Worm (Caenorhabditis elegans): Measurements from ENCODE around the gene hex-1.

Gene hex-1

DNA sequence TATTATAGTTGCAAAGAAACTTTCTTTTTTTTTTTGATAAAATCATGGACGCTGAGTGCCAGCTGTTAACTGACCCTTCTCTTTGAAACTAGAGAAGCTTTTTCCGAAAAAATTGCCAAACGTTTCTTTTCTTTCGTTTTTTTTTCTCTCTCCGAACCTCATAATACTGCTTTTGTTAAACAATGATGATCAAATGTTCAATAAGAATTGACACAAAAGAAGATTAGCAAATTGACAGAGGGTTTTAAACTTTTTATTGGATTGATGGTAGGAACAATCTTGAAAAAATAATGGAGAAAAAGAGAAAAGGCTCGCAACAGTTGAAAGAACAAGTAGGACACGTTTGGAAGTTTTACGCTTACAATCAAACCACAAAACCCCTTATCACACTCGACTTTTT, at the start of gene hex-1:
Gene hex-1, plus strand, starts transcription at position 301 of the 400 bp plus-strand sequence.
- TF ChIP-seq unc-62 (GFP tag; optimal IDR thresholded peaks at IDR 0.05): no peak

DNA sequence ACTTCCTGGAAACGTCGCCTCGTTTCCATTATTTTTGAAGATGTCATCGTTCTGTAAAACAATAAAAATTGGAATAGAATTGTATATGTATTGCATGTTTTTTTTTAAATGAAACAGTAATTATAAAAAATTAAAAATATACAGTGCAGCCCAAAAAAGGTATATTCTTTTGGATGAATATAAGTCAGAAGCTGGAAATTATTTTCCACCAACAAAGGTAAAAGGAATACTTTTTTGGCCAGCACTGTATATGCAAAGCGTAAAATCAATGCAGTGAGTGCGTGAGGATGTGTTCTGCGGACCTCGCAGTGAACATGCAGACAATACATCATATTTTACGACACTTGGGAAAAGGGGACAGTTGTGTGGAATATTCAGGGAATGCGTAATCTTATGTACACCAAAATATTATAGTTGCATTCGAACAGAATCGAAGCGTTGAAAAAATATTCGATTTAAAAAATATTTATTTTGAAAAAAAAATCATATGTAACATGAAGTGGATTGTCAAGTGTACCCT, 44.5 kb upstream of the hex-1 start, which contains the start of gene F48B9.8:
Gene F48B9.8, minus strand, starts transcription at position 51 of the 520 bp plus-strand sequence.
- no peak for TF ChIP-seq unc-62 (GFP tag; optimal IDR thresholded peaks at IDR 0.05)

DNA sequence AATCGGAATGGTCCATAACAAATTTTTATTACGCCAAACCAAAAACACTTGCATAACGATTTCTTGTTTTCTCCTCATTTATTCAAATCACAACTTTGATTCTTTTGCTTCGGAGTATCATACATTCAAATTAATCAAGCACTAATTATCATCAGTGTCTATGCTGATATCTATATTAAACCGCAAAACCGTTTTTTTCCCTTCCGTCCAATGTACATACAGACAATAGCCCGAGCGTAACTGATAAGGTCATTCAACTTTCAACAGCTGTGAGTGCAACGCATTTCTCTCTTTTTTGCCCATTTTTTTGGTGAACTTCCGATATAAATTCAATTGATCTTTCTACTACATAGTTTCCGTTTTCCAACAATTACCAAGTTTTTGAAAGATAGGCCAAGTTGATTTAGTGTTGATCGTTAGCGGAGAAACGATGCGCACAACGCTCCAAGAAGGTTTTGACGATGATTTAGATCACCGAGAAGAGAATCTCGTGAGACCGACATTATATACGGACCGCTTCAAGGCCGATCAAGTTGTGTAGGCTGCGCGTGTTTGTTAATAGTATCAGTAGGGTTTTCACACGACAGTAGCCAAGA, 43.1 kb upstream of the hex-1 start:
- no peak for TF ChIP-seq unc-62 (GFP tag; optimal IDR thresholded peaks at IDR 0.05)

DNA sequence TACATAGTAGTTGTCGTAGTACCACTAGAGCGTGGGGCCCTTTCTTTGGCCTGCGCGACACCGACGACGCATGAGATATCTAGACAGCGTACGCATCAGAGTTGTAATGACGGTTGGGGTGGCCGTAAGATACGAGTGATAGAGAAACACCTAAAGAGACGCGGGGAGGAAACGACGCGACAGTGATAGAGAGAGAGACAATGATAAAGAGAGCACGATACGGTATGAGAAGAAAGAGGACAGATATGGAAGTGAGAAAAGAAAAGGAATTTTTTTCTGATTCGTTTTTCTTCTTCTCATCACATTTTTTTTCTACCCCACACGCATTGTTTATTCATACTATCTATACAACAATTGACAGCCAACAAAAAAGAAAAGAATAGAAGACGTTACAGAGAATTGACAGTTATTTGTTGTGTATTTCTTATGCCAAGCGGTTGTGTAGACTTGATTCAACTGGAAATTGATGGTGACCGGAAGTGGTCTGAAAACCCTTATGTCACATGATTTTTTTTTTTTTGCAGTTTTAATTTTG, 42.5 kb upstream of the hex-1 start:
- no peak for TF ChIP-seq unc-62 (GFP tag; optimal IDR thresholded peaks at IDR 0.05)

DNA sequence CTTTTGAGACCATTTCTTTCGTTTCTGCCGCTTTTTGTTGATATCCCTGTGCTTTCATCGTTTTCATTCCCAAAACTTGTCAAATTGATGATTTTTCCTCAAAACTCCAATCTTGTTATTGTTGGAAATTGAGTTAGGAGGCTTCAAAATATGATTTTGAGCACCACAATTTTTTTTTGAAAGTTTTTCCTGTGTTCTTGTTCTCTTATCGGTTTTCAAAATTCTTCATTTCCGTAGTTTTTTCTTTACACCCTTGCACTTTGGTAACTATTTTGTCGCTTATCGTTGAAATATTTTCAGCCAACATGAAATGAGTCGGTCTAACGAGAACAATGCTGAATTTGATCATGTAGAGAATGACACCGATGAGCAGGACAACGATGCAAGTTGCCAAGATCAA, 40.4 kb upstream of the hex-1 start, which contains the start of gene F48B9.1:
Gene F48B9.1, plus strand, starts transcription at position 301 of the 400 bp plus-strand sequence.
- no peak for TF ChIP-seq unc-62 (GFP tag; optimal IDR thresholded peaks at IDR 0.05)

DNA sequence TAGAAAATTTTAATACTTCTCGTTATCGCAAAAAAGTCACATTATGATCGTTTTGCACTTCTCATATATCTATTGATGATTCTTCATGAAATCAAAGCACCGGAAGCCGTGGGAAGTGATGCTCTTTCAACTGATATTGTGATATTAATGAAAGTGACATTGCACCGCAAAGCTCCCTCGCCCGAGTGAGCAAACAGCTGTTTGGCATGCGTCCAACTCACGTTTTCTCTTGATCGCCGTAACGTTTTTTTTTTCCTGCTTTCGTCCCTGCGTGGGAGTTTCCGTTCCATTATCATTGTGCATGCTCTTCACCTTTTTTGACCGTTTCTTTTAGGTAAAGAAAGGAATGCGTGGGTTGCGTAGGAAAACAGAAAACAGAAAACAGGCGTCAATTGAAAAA, 32.1 kb upstream of the hex-1 start:
- no peak for TF ChIP-seq unc-62 (GFP tag; optimal IDR thresholded peaks at IDR 0.05)

DNA sequence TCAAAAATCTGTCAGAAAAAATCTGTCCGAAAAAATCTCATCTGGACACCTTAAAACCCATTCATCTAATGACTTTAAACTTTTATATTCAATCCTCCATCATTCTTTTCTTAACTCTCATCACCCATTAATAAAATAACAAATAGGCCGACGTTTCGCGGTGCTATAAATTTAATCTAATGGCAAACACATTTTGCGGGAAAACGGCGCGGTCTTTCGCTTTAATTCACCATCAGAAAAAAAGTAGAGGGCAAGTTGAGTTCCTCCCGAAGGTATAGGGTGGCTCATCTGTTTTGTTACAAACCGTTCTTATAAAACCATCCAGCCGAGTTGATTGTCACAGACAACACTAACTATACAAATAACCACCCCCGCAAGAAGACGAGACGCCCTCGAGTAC, 30.2 kb upstream of the hex-1 start:
- TF ChIP-seq unc-62 (GFP tag; optimal IDR thresholded peaks at IDR 0.05): no peak

DNA sequence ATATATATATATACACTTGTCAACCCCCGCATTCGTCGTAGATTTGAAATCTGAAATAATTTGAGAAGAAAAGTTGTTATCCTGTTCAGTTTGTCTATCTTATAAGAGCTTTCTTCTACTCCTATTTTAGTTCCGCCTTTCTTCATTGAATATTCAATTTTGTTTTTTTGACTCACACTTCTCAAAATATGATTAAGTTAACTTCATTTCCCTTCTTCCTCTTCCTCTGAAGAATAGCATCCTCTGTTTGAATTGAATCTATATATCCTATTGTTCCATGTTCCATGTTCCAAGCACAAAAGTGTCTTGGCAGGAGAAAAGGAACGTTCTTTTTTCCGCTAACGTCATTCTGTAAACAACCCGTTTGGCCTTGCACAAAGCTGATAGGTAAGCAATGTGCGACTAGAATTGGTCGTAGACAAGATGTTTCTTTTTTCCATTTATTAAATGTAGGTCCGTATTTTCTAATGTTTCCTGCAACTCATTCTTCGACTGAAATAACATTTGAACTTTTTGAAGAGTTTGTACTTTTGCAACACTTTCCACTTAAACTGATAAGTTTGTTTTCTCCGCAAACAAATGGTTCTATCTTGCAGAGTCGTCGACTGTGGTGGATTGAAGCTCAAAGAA, 28.9 kb upstream of the hex-1 start, which contains the start of gene gap-1:
Gene gap-1, plus strand, starts transcription at position 580 of the 630 bp plus-strand sequence.
- TF ChIP-seq unc-62 (GFP tag; optimal IDR thresholded peaks at IDR 0.05): no peak

DNA sequence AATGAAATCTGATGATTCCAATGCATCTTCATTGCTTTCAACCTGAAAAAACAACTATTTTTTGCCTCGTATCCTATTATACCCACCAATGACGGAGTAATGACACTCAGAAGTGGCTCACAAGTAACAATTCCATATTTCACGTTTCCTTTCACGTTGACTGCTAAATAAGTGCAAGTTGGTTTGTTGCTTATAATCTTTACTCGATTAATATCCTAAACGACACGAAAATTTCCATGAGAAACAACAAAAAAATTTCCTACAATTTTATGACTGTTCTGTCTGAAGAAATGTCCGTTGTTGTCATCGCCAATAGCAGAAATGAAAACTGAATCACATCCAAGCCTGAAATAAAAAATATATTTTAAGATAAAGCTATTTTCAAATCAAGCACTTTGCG, 23.5 kb upstream of the hex-1 start:
- no peak for TF ChIP-seq unc-62 (GFP tag; optimal IDR thresholded peaks at IDR 0.05)

DNA sequence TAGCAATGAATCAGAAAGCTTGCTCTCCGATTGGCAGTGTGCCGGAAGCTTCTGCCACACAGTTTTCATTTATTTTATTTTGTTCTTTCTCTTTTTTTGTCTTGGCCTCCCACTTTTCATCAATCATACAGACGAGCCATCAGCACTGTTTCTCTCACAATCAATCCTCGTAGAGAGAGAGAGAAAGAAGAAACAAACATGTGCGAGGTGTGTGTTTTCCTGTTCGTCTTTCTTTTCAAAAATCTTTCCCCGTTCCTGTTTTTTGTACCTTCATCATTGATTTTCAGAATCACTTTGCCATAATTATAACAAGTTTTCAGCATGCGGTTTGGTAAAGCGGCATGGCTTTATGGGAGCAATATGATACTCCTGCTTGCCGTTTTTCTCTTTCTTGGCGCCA, 21.8 kb upstream of the hex-1 start, which contains the start of gene T24C12.1:
Gene T24C12.1, plus strand, starts transcription at position 301 of the 400 bp plus-strand sequence.
- no peak for TF ChIP-seq unc-62 (GFP tag; optimal IDR thresholded peaks at IDR 0.05)

DNA sequence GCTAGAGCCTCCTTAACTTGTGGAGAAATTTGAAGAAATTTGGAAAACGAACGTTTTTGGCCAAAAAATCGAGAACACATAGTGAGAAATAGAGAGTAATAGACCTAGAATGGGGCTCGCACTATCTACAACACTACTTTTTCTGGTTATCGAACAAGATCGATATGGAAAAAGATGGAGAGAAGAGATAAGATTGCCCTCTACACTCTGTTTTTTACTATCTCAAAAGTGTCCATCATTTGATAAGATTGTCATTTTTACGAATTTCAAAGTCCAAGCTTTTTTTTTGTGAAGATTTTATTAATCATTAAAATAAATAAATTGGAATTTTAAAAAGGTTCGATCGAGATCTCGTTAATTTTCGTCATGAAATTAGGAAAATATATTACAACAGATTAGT, 17.2 kb upstream of the hex-1 start, which contains the start of gene T24C12.3:
Gene T24C12.3, minus strand, starts transcription at position 134 of the 400 bp plus-strand sequence.
- TF ChIP-seq unc-62 (GFP tag; optimal IDR thresholded peaks at IDR 0.05): no peak

DNA sequence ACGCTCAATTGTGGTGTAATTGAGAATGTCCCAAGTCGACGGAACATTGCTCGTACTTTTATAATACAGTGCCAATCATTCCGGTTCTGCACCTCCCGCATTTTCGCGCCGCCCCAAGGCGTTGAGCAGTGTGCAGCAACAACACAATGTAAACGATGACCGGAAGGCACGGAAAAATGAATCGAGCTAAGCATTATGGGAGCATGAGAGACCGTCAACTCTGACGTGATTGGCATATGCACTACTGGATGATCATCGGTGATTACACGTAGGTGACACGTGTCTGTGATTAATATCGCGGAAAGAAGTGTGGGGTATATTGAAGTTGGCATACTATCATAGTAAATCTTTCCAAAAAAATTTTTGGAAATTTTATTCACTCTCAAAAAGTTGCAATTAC, 16.0 kb upstream of the hex-1 start, which contains the start of gene T24C12.4:
Gene T24C12.4, minus strand, starts transcription at position 101 of the 400 bp plus-strand sequence.
- no peak for TF ChIP-seq unc-62 (GFP tag; optimal IDR thresholded peaks at IDR 0.05)

DNA sequence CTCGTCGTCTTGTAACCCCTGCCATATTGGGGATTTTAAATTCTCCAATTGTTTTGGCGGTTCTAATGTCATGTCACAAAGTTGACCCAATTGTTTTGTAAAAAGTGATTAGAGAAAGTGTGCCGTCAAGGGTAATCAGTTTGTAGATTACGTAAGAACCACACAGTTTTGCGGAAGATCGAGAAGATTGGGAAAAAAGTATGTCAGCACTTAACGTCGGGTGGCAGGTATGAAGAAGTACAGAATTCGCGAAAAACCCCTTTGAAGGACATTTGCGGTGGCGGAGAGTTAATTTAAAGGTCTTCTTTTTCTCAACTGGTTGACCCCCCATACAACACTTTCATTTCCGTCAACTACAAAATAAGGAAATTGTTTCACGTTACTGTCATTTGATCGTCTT, 12.6 kb upstream of the hex-1 start:
- no peak for TF ChIP-seq unc-62 (GFP tag; optimal IDR thresholded peaks at IDR 0.05)

DNA sequence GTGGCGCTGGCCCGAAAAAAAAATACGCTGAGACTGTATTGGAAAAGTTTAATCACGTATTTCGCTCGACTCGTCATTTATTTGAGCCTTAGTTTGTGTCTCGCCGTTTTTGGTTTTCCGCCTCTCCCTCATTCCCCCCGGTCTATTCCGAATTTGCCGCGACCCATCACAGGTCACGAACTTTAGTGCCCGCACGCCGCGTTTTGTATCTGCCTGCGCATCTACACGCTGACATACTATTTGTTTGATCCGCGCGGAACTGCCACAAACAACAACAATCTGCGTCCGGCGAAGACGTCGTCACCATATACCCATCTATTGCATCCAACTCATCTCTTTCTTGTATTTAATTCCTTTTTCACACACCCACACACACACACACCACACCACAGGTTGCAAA, 10.8 kb upstream of the hex-1 start:
- TF ChIP-seq unc-62 (GFP tag; optimal IDR thresholded peaks at IDR 0.05): no peak

DNA sequence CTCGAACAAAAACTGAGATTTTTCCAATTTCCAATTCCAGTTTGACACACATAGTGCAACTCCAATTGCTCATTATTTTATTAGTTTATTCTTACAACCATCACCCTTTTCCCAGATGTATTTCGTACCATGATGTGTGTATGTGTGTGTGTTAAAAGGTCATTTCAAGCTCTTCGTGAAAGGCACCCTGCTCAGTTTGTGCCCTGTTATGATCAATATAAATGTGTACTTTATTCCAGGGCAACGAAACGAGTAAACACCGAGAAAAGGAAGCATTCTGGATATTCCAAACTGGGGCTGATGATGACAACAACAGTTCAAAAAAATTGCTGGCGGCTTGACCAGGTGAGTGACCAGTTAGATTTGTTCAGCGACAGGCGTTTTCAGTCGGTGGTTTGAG, 10.2 kb upstream of the hex-1 start, which contains the start of gene peb-1:
Gene peb-1, plus strand, starts transcription at position 301 of the 400 bp plus-strand sequence.
- no peak for TF ChIP-seq unc-62 (GFP tag; optimal IDR thresholded peaks at IDR 0.05)

DNA sequence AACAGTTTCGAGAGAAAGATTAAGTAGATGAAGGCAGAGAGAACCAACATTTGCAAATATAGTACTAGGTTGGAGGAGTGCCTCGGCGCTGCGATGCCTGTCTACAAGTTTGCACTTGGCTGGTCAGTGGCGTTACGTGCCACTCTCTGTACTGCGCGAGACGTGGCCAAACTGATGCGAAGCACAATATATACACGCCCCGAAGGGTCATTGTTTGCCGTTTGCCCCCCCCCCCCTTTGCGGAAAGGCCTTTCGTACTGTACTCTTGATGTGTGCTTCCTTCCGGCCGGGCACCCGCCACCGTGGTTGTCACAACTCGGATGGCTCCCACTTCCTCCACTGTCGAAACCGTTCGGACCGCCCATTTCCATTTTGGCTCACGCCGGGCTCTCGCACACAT, 8.8 kb upstream of the hex-1 start:
- TF ChIP-seq unc-62 (GFP tag; optimal IDR thresholded peaks at IDR 0.05): no peak

DNA sequence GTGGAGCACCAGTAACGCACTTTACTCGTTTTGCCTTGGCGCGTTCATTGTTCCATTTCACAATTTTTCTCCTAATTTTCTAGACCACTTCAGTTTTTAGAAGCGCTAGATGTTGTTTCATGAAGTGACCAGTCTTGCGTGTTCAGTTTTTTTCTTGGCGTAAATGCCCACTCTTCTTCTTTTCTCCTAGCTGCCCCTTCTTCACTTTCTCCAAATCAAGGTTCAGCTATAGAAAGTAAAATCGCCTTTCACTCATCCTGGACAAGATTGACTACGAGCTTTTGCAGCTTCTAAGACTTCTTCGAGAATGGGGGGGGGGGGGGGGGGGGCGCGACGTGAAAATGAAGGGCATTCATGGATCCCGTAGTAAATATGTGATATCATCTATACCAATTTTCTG, 8.2 kb upstream of the hex-1 start:
- TF ChIP-seq unc-62 (GFP tag; optimal IDR thresholded peaks at IDR 0.05): no peak

Measured in whole organism, dauer.